Fruit fly (Drosophila melanogaster) whole organism, embryonic: Measurements from ENCODE around the gene CheB38c.

Experiments
- Ada2b ChIP-seq: fragments of 200-800 bp; sonication (Bioruptor generic); IDR thresholded peaks from 2 replicates; pipeline ENCODE4 v1.3.6; 2022; ENCODE audit warnings: missing biosample characterization, missing genetic modification characterization
- B-H2 ChIP-seq: fragments of 200-800 bp; sonication (Bioruptor generic); optimal IDR thresholded peaks from 2 replicates; lab custom pipeline; 2018; ENCODE audit warnings: missing biosample characterization, mild to moderate bottlenecking, missing genetic modification characterization
- CG10462 ChIP-seq: fragments of 200-800 bp; sonication (Bioruptor generic); optimal IDR thresholded peaks from 2 replicates; lab custom pipeline; 2016; ENCODE audit warnings: missing biosample characterization, missing genetic modification characterization
- CG12071 ChIP-seq: fragments of 200-800 bp; sonication (Bioruptor generic); optimal IDR thresholded peaks from 3 replicates; lab custom pipeline; 2018; ENCODE audit warnings: missing biosample characterization, mild to moderate bottlenecking, missing genetic modification characterization
- CG12391 ChIP-seq: fragments of 200-800 bp; sonication (Bioruptor generic); optimal IDR thresholded peaks from 3 replicates; lab custom pipeline; 2018; ENCODE audit warnings: missing biosample characterization, mild to moderate bottlenecking, missing genetic modification characterization, moderate library complexity
- CG13296 ChIP-seq: fragments of 200-800 bp; sonication (Bioruptor generic); optimal IDR thresholded peaks from 3 replicates; lab custom pipeline; 2018; ENCODE audit warnings: missing biosample characterization, mild to moderate bottlenecking, missing genetic modification characterization
- CG14710 ChIP-seq: fragments of 200-800 bp; sonication (Bioruptor generic); optimal IDR thresholded peaks from 3 replicates; lab custom pipeline; 2019; ENCODE audit warnings: missing biosample characterization, mild to moderate bottlenecking, missing genetic modification characterization, moderate library complexity
- CG15479 ChIP-seq: fragments of 200-800 bp; sonication (Bioruptor generic); optimal IDR thresholded peaks from 3 replicates; lab custom pipeline; 2019; ENCODE audit warnings: missing biosample characterization, mild to moderate bottlenecking, missing genetic modification characterization, moderate library complexity
- CG15601 ChIP-seq: fragments of 200-800 bp; sonication (Bioruptor generic); optimal IDR thresholded peaks from 3 replicates; lab custom pipeline; 2019; ENCODE audit warnings: missing biosample characterization, mild to moderate bottlenecking, missing genetic modification characterization, moderate library complexity
- CG16779 ChIP-seq: fragments of 200-800 bp; sonication (Bioruptor generic); IDR thresholded peaks from 2 replicates; pipeline ENCODE4 v1.3.6; 2022; ENCODE audit warnings: missing biosample characterization, missing genetic modification characterization
- CG16863 ChIP-seq: fragments of 200-800 bp; sonication (Bioruptor generic); optimal IDR thresholded peaks from 3 replicates; lab custom pipeline; 2016; ENCODE audit warnings: missing biosample characterization, missing genetic modification characterization
- CG17568 ChIP-seq: fragments of 200-800 bp; sonication (Bioruptor generic); optimal IDR thresholded peaks from 2 replicates; lab custom pipeline; 2018; ENCODE audit warnings: missing biosample characterization, mild to moderate bottlenecking, missing genetic modification characterization, moderate library complexity
- CG17802 ChIP-seq: fragments of 200-800 bp; sonication (Bioruptor generic); optimal IDR thresholded peaks from 2 replicates; lab custom pipeline; 2018; ENCODE audit warnings: missing biosample characterization, mild to moderate bottlenecking, missing genetic modification characterization, moderate library complexity
- CG31441 ChIP-seq: fragments of 200-800 bp; sonication (Bioruptor generic); IDR thresholded peaks from 2 replicates; pipeline ENCODE4 v1.3.6; 2022; ENCODE audit warnings: missing biosample characterization, missing genetic modification characterization
- CG4404 ChIP-seq: fragments of 200-800 bp; sonication (Bioruptor generic); IDR thresholded peaks from 2 replicates; pipeline ENCODE4 v1.3.6; 2022; ENCODE audit warnings: missing biosample characterization, missing genetic modification characterization
- CG6272 ChIP-seq: fragments of 200-800 bp; sonication (Bioruptor generic); IDR thresholded peaks from 2 replicates; pipeline ENCODE4 v1.3.6; 2022; ENCODE audit warnings: missing biosample characterization, missing genetic modification characterization
- CG7372 ChIP-seq: fragments of 200-800 bp; sonication (Bioruptor generic); IDR thresholded peaks from 2 replicates; pipeline ENCODE4 v1.3.6; 2022; ENCODE audit warnings: missing biosample characterization, missing genetic modification characterization
- CG7839 ChIP-seq: fragments of 200-800 bp; sonication (Bioruptor generic); optimal IDR thresholded peaks from 3 replicates; lab custom pipeline; 2018; ENCODE audit warnings: missing biosample characterization, mild to moderate bottlenecking, missing genetic modification characterization, moderate library complexity
- CG7928 ChIP-seq: fragments of 200-800 bp; sonication (Bioruptor generic); optimal IDR thresholded peaks from 2 replicates; lab custom pipeline; 2017; ENCODE audit warnings: missing biosample characterization, mild to moderate bottlenecking, missing genetic modification characterization
- CG8944 ChIP-seq: fragments of 200-800 bp; sonication (Bioruptor generic); optimal IDR thresholded peaks from 3 replicates; lab custom pipeline; 2016; ENCODE audit warnings: missing biosample characterization, missing genetic modification characterization
- CTCF ChIP-seq: fragments of 200-800 bp; sonication (Bioruptor generic); optimal IDR thresholded peaks from 2 replicates; lab custom pipeline; 2017; ENCODE audit warnings: missing biosample characterization, mild to moderate bottlenecking, missing genetic modification characterization, moderate library complexity
- Chrac-16 ChIP-seq: fragments of 200-800 bp; sonication (Bioruptor generic); optimal IDR thresholded peaks from 3 replicates; lab custom pipeline; 2016; ENCODE audit warnings: missing biosample characterization, missing genetic modification characterization
- Fer3 ChIP-seq: fragments of 200-800 bp; sonication (Bioruptor generic); optimal IDR thresholded peaks from 2 replicates; lab custom pipeline; 2018; ENCODE audit warnings: missing biosample characterization, mild to moderate bottlenecking, missing genetic modification characterization, moderate library complexity
- GATAe ChIP-seq: fragments of 200-800 bp; sonication (Bioruptor generic); conservative IDR thresholded peaks from 2 replicates; pipeline ENCODE4 v1.3.6; 2022; ENCODE audit warnings: missing biosample characterization, missing genetic modification characterization
- Hr3 ChIP-seq: fragments of 200-800 bp; sonication (Bioruptor generic); optimal IDR thresholded peaks from 3 replicates; lab custom pipeline; 2016; ENCODE audit warnings: missing biosample characterization, missing genetic modification characterization
- MESR4 ChIP-seq: fragments of 200-800 bp; sonication (Bioruptor generic); optimal IDR thresholded peaks from 2 replicates; lab custom pipeline; 2018; ENCODE audit warnings: missing biosample characterization, mild to moderate bottlenecking, missing genetic modification characterization, moderate library complexity
- NFAT ChIP-seq: fragments of 200-800 bp; sonication (Bioruptor generic); IDR thresholded peaks from 2 replicates; pipeline ENCODE4 v1.3.6; 2022; ENCODE audit warnings: missing biosample characterization, missing genetic modification characterization
- Oli ChIP-seq: fragments of 200-800 bp; sonication (Bioruptor generic); optimal IDR thresholded peaks from 2 replicates; lab custom pipeline; 2018; ENCODE audit warnings: missing biosample characterization, mild to moderate bottlenecking, missing genetic modification characterization, moderate library complexity
- PHDP ChIP-seq: fragments of 200-800 bp; sonication (Bioruptor generic); optimal IDR thresholded peaks from 3 replicates; lab custom pipeline; 2018; ENCODE audit warnings: missing biosample characterization, mild to moderate bottlenecking, missing genetic modification characterization, moderate library complexity
- Rfx ChIP-seq: fragments of 200-800 bp; sonication (Bioruptor generic); IDR thresholded peaks from 2 replicates; pipeline ENCODE4 v1.3.6; 2022; ENCODE audit warnings: missing biosample characterization, missing genetic modification characterization
- Sox100B ChIP-seq: fragments of 200-800 bp; sonication (Bioruptor generic); optimal IDR thresholded peaks from 3 replicates; lab custom pipeline; 2018; ENCODE audit warnings: missing biosample characterization, mild to moderate bottlenecking, missing genetic modification characterization
- Sry-δ ChIP-seq: fragments of 200-800 bp; sonication (Bioruptor generic); optimal IDR thresholded peaks from 2 replicates; lab custom pipeline; 2016; ENCODE audit warnings: missing biosample characterization, missing genetic modification characterization
- bsh ChIP-seq, 2 experiments: fragments of 200-800 bp; sonication (Bioruptor generic); optimal IDR thresholded peaks; 2 replicates each; lab custom pipeline; 2017 to 2018; ENCODE audit warnings: mild to moderate bottlenecking in 2 of 2, missing biosample characterization in 2 of 2, missing genetic modification characterization in 2 of 2, moderate library complexity in 1 of 2
- cas ChIP-seq: fragments of 200-800 bp; sonication (Bioruptor generic); IDR thresholded peaks from 2 replicates; pipeline ENCODE4 v1.3.6; 2022; ENCODE audit warnings: missing biosample characterization, missing genetic modification characterization
- fd96Cb ChIP-seq: fragments of 200-800 bp; sonication (Bioruptor generic); optimal IDR thresholded peaks from 2 replicates; lab custom pipeline; 2018; ENCODE audit warnings: missing biosample characterization, mild to moderate bottlenecking, missing genetic modification characterization, moderate library complexity
- gro ChIP-seq: fragments of 200-800 bp; sonication (Bioruptor generic); optimal IDR thresholded peaks from 2 replicates; lab custom pipeline; 2016; ENCODE audit warnings: missing biosample characterization, missing genetic modification characterization
- gsb ChIP-seq: fragments of 200-800 bp; sonication (Bioruptor generic); IDR thresholded peaks from 2 replicates; pipeline ENCODE4 v1.3.6; 2022; ENCODE audit warnings: missing biosample characterization, missing genetic modification characterization
- lov ChIP-seq, 2 experiments: fragments of 200-800 bp in 1 of 2; fragments of >200 bp in 1 of 2; sonication (Bioruptor generic) in 1 of 2; IDR thresholded peaks in 1 of 2; optimal IDR thresholded peaks in 1 of 2; 2 replicates in 1 of 2; 3 replicates in 1 of 2; pipeline versions ENCODE4 v1.3.6 to Lab custom; 2017 to 2022; ENCODE audit warnings: missing biosample characterization in 1 of 2, missing genetic modification characterization in 1 of 2
- luna ChIP-seq: fragments of 200-800 bp; sonication (Bioruptor generic); optimal IDR thresholded peaks from 2 replicates; lab custom pipeline; 2016; ENCODE audit warnings: missing biosample characterization, missing genetic modification characterization
- mam ChIP-seq: fragments of 200-800 bp; sonication (Bioruptor generic); optimal IDR thresholded peaks from 3 replicates; lab custom pipeline; 2016; ENCODE audit warnings: missing biosample characterization, missing genetic modification characterization
- mirr ChIP-seq: fragments of 200-800 bp; sonication (Bioruptor generic); optimal IDR thresholded peaks from 3 replicates; lab custom pipeline; 2018; ENCODE audit warnings: missing biosample characterization, mild to moderate bottlenecking, missing genetic modification characterization
- nmo ChIP-seq: fragments of 200-800 bp; sonication (Bioruptor generic); optimal IDR thresholded peaks from 2 replicates; lab custom pipeline; 2018; ENCODE audit warnings: missing biosample characterization, mild to moderate bottlenecking, missing genetic modification characterization, moderate library complexity
- pfk ChIP-seq: fragments of 200-800 bp; sonication (Bioruptor generic); optimal IDR thresholded peaks from 2 replicates; lab custom pipeline; 2018; ENCODE audit warnings: missing biosample characterization, mild to moderate bottlenecking, missing genetic modification characterization, moderate library complexity
- pho ChIP-seq: fragments of 200-800 bp; sonication (Bioruptor generic); optimal IDR thresholded peaks from 2 replicates; lab custom pipeline; 2016; ENCODE audit warnings: missing biosample characterization, missing genetic modification characterization
- salm ChIP-seq: fragments of 200-800 bp; sonication (Bioruptor generic); optimal IDR thresholded peaks from 2 replicates; lab custom pipeline; 2018; ENCODE audit warnings: missing biosample characterization, mild to moderate bottlenecking, missing genetic modification characterization
- tll ChIP-seq, 2 experiments: fragments of 200-800 bp in 1 of 2; fragments of >200 bp in 1 of 2; sonication (Bioruptor generic) in 1 of 2; optimal IDR thresholded peaks; 2 replicates each; lab custom pipeline; 2017 to 2019; ENCODE audit warnings: missing biosample characterization in 2 of 2, missing genetic modification characterization in 2 of 2, mild to moderate bottlenecking in 1 of 2, moderate library complexity in 1 of 2
- tna ChIP-seq: fragments of 200-800 bp; sonication (Bioruptor generic); IDR thresholded peaks from 2 replicates; pipeline ENCODE4 v1.3.6; 2022; ENCODE audit warnings: missing biosample characterization, missing genetic modification characterization; ENCODE audit not compliant: partially characterized antibody
- zf30C ChIP-seq: fragments of 200-800 bp; sonication (Bioruptor generic); optimal IDR thresholded peaks from 3 replicates; lab custom pipeline; 2018; ENCODE audit warnings: missing biosample characterization, mild to moderate bottlenecking, missing genetic modification characterization
- zfh2 ChIP-seq: fragments of 200-800 bp; sonication (Bioruptor generic); optimal IDR thresholded peaks from 2 replicates; lab custom pipeline; 2016; ENCODE audit warnings: missing biosample characterization, missing genetic modification characterization

Gene CheB38c

dm6 chr2L:20774464-20774863 is 46.2 kb downstream of the CheB38c start (continued):
- TF ChIP-seq pfk (GFP tag; lab: Kevin White, UChicago) (no peak), CTCF (no peak), CG4404 (GFP tag; lab: Robert Waterston, UW) (no peak), CG14710 (tag; lab: Kevin White, UChicago) (no peak), mam (GFP tag; lab: Kevin White, UChicago) (no peak), luna (GFP tag; lab: Kevin White, UChicago) (no peak), CG15479 (no peak), CG16863 (GFP tag; lab: Kevin White, UChicago) (no peak), CG7928 (GFP tag; lab: Kevin White, UChicago) (no peak), CG17802 (no peak), CG16779 (GFP tag; lab: Robert Waterston, UW) (no peak), CG12391 (tag; lab: Kevin White, UChicago) (no peak), Fer3 (no peak), tll (GFP tag; optimal IDR thresholded peaks at IDR 0.05; lab: Kevin White, UChicago) (no peak), Ada2b (GFP tag; lab: Robert Waterston, UW) (no peak), Sry-δ (GFP tag; lab: Kevin White, UChicago) (no peak), CG6272 (GFP tag; lab: Robert Waterston, UW) (no peak), cas (GFP tag; lab: Robert Waterston, UW) (no peak)

DNA sequence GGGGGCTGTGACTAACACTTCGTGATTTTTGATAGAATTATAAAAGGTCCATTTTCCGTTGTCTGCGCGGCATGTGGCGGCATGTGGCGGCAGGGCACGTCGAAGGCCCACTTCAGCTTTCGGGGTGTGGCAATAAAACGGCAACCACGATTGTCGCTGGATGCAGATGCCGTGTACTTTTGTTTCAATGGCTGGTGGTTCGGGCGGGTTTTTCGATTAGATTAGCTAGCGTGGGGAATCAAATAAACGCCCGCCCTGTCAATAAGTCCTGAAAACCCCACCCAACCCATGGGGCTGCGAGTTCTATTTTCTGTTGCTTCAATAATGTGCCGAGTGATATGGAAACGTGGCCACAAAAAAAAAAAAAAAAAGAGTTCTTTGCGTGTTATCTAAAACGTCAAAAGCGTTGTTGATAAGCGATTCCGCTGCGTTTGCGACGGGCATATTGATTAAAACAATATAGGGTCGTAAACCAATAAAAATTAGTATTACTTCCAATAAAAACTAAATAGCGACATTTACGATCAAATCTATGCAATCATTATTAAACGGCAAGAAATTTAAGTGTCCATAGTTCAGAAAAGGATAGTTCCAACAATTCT is 47.1 kb downstream of the CheB38c start:
- peak; percentile 10 for TF ChIP-seq CG15601
- no peak for TF ChIP-seq Oli
- no peak for TF ChIP-seq lov (optimal IDR thresholded peaks at IDR 0.05; lab: Kevin White, UChicago)
- no peak for TF ChIP-seq lov (GFP tag; IDR thresholded peaks at IDR 0.05; lab: Robert Waterston, UW)
- 0 out of 2 replicates have a peak, but pooled peaks have one; percentile 17 for TF ChIP-seq Rfx (GFP tag; lab: Robert Waterston, UW)
- peak in 1 of 2 experiments; percentile 6 for TF ChIP-seq bsh (GFP tag; optimal IDR thresholded peaks at IDR 0.05; lab: Kevin White, UChicago)
- TF ChIP-seq Chrac-16 (GFP tag; lab: Kevin White, UChicago), result no peak
- 0 out of 2 replicates have a peak, but pooled peaks have one; percentile 19 for TF ChIP-seq CG31441 (GFP tag; lab: Robert Waterston, UW)
- peak; percentile 3 for TF ChIP-seq salm (tag; lab: Kevin White, UChicago)
- peak; percentile 13 for TF ChIP-seq CG7839 (tag; lab: Kevin White, UChicago)
- no peak for TF ChIP-seq MESR4 (GFP tag; lab: Kevin White, UChicago)
- TF ChIP-seq fd96Cb (tag; lab: Kevin White, UChicago), result no peak
- TF ChIP-seq GATAe (GFP tag; lab: Robert Waterston, UW), result peak; percentile 49; the same call in 1 of the 2 replicates
- no peak for TF ChIP-seq tna (GFP tag; lab: Robert Waterston, UW)
- no peak for TF ChIP-seq CG8944 (GFP tag; lab: Kevin White, UChicago)
- no peak for TF ChIP-seq zf30C (GFP tag; lab: Kevin White, UChicago)
- TF ChIP-seq gro, result no peak
- TF ChIP-seq mirr (GFP tag; lab: Kevin White, UChicago), result peak; percentile 1
- TF ChIP-seq zfh2 (GFP tag; lab: Kevin White, UChicago), result no peak
- no peak for TF ChIP-seq CG10462 (GFP tag; lab: Kevin White, UChicago)
- TF ChIP-seq CG13296 (GFP tag; lab: Kevin White, UChicago), result peak; percentile 29
- TF ChIP-seq CG12071 (GFP tag; lab: Kevin White, UChicago), result peak; percentile 12
- TF ChIP-seq CG7372 (GFP tag; lab: Robert Waterston, UW), result no peak
- no peak for TF ChIP-seq nmo
- peak; percentile 47 for TF ChIP-seq PHDP (tag; lab: Kevin White, UChicago)
- TF ChIP-seq Sox100B (GFP tag; lab: Kevin White, UChicago), result peak; percentile 4
- 0 out of 2 replicates have a peak, but pooled peaks have one; percentile 23 for TF ChIP-seq NFAT
- no peak for TF ChIP-seq gsb
- peak; percentile 49 for TF ChIP-seq B-H2
- TF ChIP-seq Hr3 (GFP tag; lab: Kevin White, UChicago), result no peak
- no peak for TF ChIP-seq pho (GFP tag; lab: Kevin White, UChicago)
- peak; percentile 3 for TF ChIP-seq CG17568 (GFP tag; lab: Kevin White, UChicago)
